Fruit fly (Drosophila melanogaster) whole organism: Measurements from ENCODE around the gene Gr64d.

Experiments
- CG8478 ChIP-seq: fragments of >200 bp; optimal IDR thresholded peaks from 2 replicates; lab custom pipeline; 2018; ENCODE audit warnings: inconsistent platforms
- Dll ChIP-seq: fragments of >200 bp; optimal IDR thresholded peaks from 2 replicates; lab custom pipeline; 2017
- pan ChIP-seq: fragments of >200 bp; optimal IDR thresholded peaks from 2 replicates; lab custom pipeline; 2017
- usp ChIP-seq: fragments of >200 bp; optimal IDR thresholded peaks from 2 replicates; lab custom pipeline; 2017; ENCODE audit warnings: missing biosample characterization, missing genetic modification characterization, mixed read lengths

DNA sequence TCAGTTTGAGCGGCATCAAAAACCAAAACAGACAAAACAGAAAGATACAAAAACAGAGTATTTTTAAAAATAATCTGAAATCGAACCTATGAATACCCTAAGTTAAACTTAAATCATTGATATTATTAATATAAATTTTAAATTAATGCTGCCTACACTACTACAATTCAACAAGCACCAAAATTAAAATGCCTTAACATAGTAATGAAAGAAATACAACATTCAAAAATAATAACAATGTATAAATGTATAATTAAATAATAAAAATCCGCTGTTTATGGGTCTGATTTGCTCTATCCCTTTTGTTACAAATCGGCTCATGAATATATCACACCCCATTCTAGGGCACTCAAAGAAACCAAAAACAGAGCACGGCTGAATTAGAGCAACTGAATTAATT lies 17.2 kb downstream of the Gr64d start:
- TF ChIP-seq usp (GFP tag; lab: Kevin White, UChicago) = no peak
- no peak for TF ChIP-seq pan (lab: Kevin White, UChicago)
- no peak for TF ChIP-seq Dll (lab: Kevin White, UChicago)
- TF ChIP-seq CG8478 (lab: Kevin White, UChicago) = no peak
